Fruit fly (Drosophila melanogaster) whole organism, embryonic: ENCODE measurements around the gene Ccp84Aa.

Experiments
- Atf-2 ChIP-seq: fragments of 200-800 bp; sonication (Bioruptor generic); optimal IDR thresholded peaks from 2 replicates; lab custom pipeline; 2016; ENCODE audit warnings: missing biosample characterization, missing genetic modification characterization
- Blimp-1 ChIP-seq: fragments of 200-800 bp; sonication (Bioruptor generic); optimal IDR thresholded peaks from 3 replicates; lab custom pipeline; 2018; ENCODE audit warnings: missing biosample characterization, missing genetic modification characterization, mild to moderate bottlenecking, moderate library complexity, missing genetic modification reagents
- CG10321 ChIP-seq: fragments of 200-800 bp; sonication (Bioruptor generic); IDR thresholded peaks from 2 replicates; pipeline ENCODE4 v1.3.6; 2022; ENCODE audit warnings: missing biosample characterization, missing genetic modification characterization
- CG11247 ChIP-seq: fragments of 200-800 bp; sonication (Bioruptor generic); IDR thresholded peaks from 2 replicates; pipeline ENCODE4 v1.3.6; 2022; ENCODE audit warnings: missing biosample characterization, missing genetic modification characterization
- CG13624 ChIP-seq: fragments of 200-800 bp; sonication (Bioruptor generic); optimal IDR thresholded peaks from 2 replicates; lab custom pipeline; 2016; ENCODE audit warnings: missing biosample characterization, missing genetic modification characterization
- CG14710 ChIP-seq: fragments of 200-800 bp; sonication (Bioruptor generic); optimal IDR thresholded peaks from 3 replicates; lab custom pipeline; 2019; ENCODE audit warnings: missing biosample characterization, mild to moderate bottlenecking, missing genetic modification characterization, moderate library complexity
- CG15479 ChIP-seq: fragments of 200-800 bp; sonication (Bioruptor generic); optimal IDR thresholded peaks from 3 replicates; lab custom pipeline; 2019; ENCODE audit warnings: missing biosample characterization, mild to moderate bottlenecking, missing genetic modification characterization, moderate library complexity
- CG1832 ChIP-seq: fragments of 200-800 bp; sonication (Bioruptor generic); optimal IDR thresholded peaks from 2 replicates; lab custom pipeline; 2017; ENCODE audit warnings: missing biosample characterization, mild to moderate bottlenecking, missing genetic modification characterization, inconsistent platforms
- CG2199 ChIP-seq: fragments of 200-800 bp; sonication (Bioruptor generic); IDR thresholded peaks from 3 replicates; pipeline ENCODE4 v1.3.6; 2022; ENCODE audit warnings: missing biosample characterization, missing genetic modification characterization
- CG2875 ChIP-seq: fragments of 200-800 bp; sonication (Bioruptor generic); optimal IDR thresholded peaks from 2 replicates; lab custom pipeline; 2017; ENCODE audit warnings: missing biosample characterization, mild to moderate bottlenecking, missing genetic modification characterization, missing genetic modification reagents
- CG32532 ChIP-seq: fragments of 200-800 bp; sonication (Bioruptor generic); IDR thresholded peaks from 2 replicates; pipeline ENCODE4 v1.3.6; 2022; ENCODE audit warnings: missing biosample characterization, missing genetic modification characterization
- CG5180 ChIP-seq: fragments of 200-800 bp; sonication (Bioruptor generic); optimal IDR thresholded peaks from 3 replicates; lab custom pipeline; 2017; ENCODE audit warnings: missing biosample characterization, missing genetic modification characterization, mild to moderate bottlenecking, moderate library complexity, missing genetic modification reagents
- CG9215 ChIP-seq: fragments of 200-800 bp; sonication (Bioruptor generic); IDR thresholded peaks from 2 replicates; pipeline ENCODE4 v1.3.6; 2022; ENCODE audit warnings: missing biosample characterization, missing genetic modification characterization
- CTCF ChIP-seq: fragments of 200-800 bp; sonication (Bioruptor generic); optimal IDR thresholded peaks from 2 replicates; lab custom pipeline; 2017; ENCODE audit warnings: missing biosample characterization, mild to moderate bottlenecking, missing genetic modification characterization, moderate library complexity
- Chrac-16 ChIP-seq: fragments of 200-800 bp; sonication (Bioruptor generic); optimal IDR thresholded peaks from 3 replicates; lab custom pipeline; 2016; ENCODE audit warnings: missing biosample characterization, missing genetic modification characterization
- Deaf1 ChIP-seq: fragments of 200-800 bp; optimal IDR thresholded peaks from 3 replicates; lab custom pipeline; 2019; ENCODE audit warnings: missing biosample characterization, mild to moderate bottlenecking, missing genetic modification characterization, moderate library complexity
- Dfd ChIP-seq, 2 experiments: fragments of >200 bp; optimal IDR thresholded peaks; 2 replicates each; lab custom pipeline; 2017; ENCODE audit warnings: missing biosample characterization in 2 of 2, missing genetic modification characterization in 2 of 2
- Dip2 ChIP-seq: fragments of 200-800 bp; sonication (Bioruptor generic); IDR thresholded peaks from 2 replicates; pipeline ENCODE4 v1.3.6; 2022; ENCODE audit warnings: missing biosample characterization, missing genetic modification characterization
- HLHmδ ChIP-seq: fragments of 200-800 bp; sonication (Bioruptor generic); optimal IDR thresholded peaks from 2 replicates; lab custom pipeline; 2018; ENCODE audit warnings: missing biosample characterization, mild to moderate bottlenecking, missing genetic modification characterization, moderate library complexity
- Hey ChIP-seq: fragments of 200-800 bp; sonication (Bioruptor generic); optimal IDR thresholded peaks from 3 replicates; lab custom pipeline; 2018; ENCODE audit warnings: missing biosample characterization, mild to moderate bottlenecking, missing genetic modification characterization
- Hr51 ChIP-seq, 2 experiments: fragments of 200-800 bp; sonication (Bioruptor generic); optimal IDR thresholded peaks; 2 replicates in 1 of 2; 3 replicates in 1 of 2; lab custom pipeline; 2016 to 2018; ENCODE audit warnings: missing biosample characterization in 2 of 2, missing genetic modification characterization in 2 of 2, mild to moderate bottlenecking in 1 of 2, moderate library complexity in 1 of 2
- Jarid2 ChIP-seq: fragments of 200-800 bp; sonication (Bioruptor generic); optimal IDR thresholded peaks from 3 replicates; lab custom pipeline; 2017; ENCODE audit warnings: mild to moderate bottlenecking, missing biosample characterization, missing genetic modification reagents, missing genetic modification characterization
- Lim3 ChIP-seq: fragments of 200-800 bp; sonication (Bioruptor generic); IDR thresholded peaks from 2 replicates; pipeline ENCODE4 v1.3.6; 2022; ENCODE audit warnings: missing biosample characterization, missing genetic modification characterization
- NC2α ChIP-seq: fragments of 200-800 bp; sonication (Bioruptor generic); optimal IDR thresholded peaks from 2 replicates; lab custom pipeline; 2016; ENCODE audit warnings: missing biosample characterization, missing genetic modification characterization
- Nf-YA ChIP-seq: fragments of 200-800 bp; sonication (Bioruptor generic); IDR thresholded peaks from 2 replicates; pipeline ENCODE4 v1.3.6; 2022; ENCODE audit warnings: missing biosample characterization, missing genetic modification characterization
- Nf-YB ChIP-seq: fragments of 200-800 bp; sonication (Bioruptor generic); optimal IDR thresholded peaks from 3 replicates; lab custom pipeline; 2019; ENCODE audit warnings: missing biosample characterization, mild to moderate bottlenecking, missing genetic modification characterization, moderate library complexity
- Nf-YC ChIP-seq: fragments of 200-800 bp; optimal IDR thresholded peaks from 3 replicates; lab custom pipeline; 2019; ENCODE audit warnings: missing biosample characterization, mild to moderate bottlenecking, missing genetic modification characterization, moderate library complexity
- Sox100B ChIP-seq: fragments of 200-800 bp; sonication (Bioruptor generic); optimal IDR thresholded peaks from 3 replicates; lab custom pipeline; 2018; ENCODE audit warnings: missing biosample characterization, mild to moderate bottlenecking, missing genetic modification characterization
- cad ChIP-seq: fragments of >200 bp; optimal IDR thresholded peaks from 2 replicates; lab custom pipeline; 2017; ENCODE audit warnings: missing biosample characterization, missing genetic modification characterization
- dpn ChIP-seq, 2 experiments: fragments of 200-800 bp; sonication (Bioruptor generic); optimal IDR thresholded peaks; 3 replicates each; lab custom pipeline; 2016; ENCODE audit warnings: missing biosample characterization in 2 of 2, missing genetic modification characterization in 2 of 2
- eve ChIP-seq, 2 experiments: fragments of >200 bp; optimal IDR thresholded peaks; 2 replicates each; lab custom pipeline; 2017; ENCODE audit warnings: missing biosample characterization in 2 of 2, missing genetic modification characterization in 2 of 2
- ftz-f1 ChIP-seq: fragments of 200-800 bp; sonication (Bioruptor generic); optimal IDR thresholded peaks from 2 replicates; lab custom pipeline; 2016; ENCODE audit warnings: missing biosample characterization, missing genetic modification characterization
- gce ChIP-seq: fragments of 200-800 bp; sonication (Bioruptor generic); IDR thresholded peaks from 3 replicates; pipeline ENCODE4 v1.3.6; 2022; ENCODE audit warnings: missing biosample characterization, missing genetic modification characterization
- gcm2 ChIP-seq: fragments of 200-800 bp; sonication (Bioruptor generic); optimal IDR thresholded peaks from 2 replicates; lab custom pipeline; 2016; ENCODE audit warnings: missing biosample characterization, missing genetic modification characterization
- gsb-n ChIP-seq: fragments of 200-800 bp; sonication (Bioruptor generic); optimal IDR thresholded peaks from 3 replicates; lab custom pipeline; 2018; ENCODE audit warnings: missing biosample characterization, mild to moderate bottlenecking, missing genetic modification characterization
- jing ChIP-seq: fragments of 200-800 bp; sonication (Bioruptor generic); optimal IDR thresholded peaks from 2 replicates; lab custom pipeline; 2018; ENCODE audit warnings: missing biosample characterization, mild to moderate bottlenecking, missing genetic modification characterization
- kah ChIP-seq: fragments of 200-800 bp; sonication (Bioruptor generic); optimal IDR thresholded peaks from 2 replicates; lab custom pipeline; 2018; ENCODE audit warnings: missing biosample characterization, mild to moderate bottlenecking, missing genetic modification characterization
- kni ChIP-seq: fragments of 200-800 bp; sonication (Bioruptor generic); optimal IDR thresholded peaks from 3 replicates; lab custom pipeline; 2017; ENCODE audit warnings: mild to moderate bottlenecking, missing biosample characterization, missing genetic modification reagents, missing genetic modification characterization
- lbe ChIP-seq: fragments of 200-800 bp; sonication (Bioruptor generic); optimal IDR thresholded peaks from 2 replicates; lab custom pipeline; 2016; ENCODE audit warnings: missing biosample characterization, mild to moderate bottlenecking, missing genetic modification characterization
- pb ChIP-seq: fragments of 200-800 bp; sonication (Bioruptor generic); optimal IDR thresholded peaks from 3 replicates; lab custom pipeline; 2016; ENCODE audit warnings: missing biosample characterization, missing genetic modification characterization
- pros ChIP-seq: fragments of 200-800 bp; sonication (Bioruptor generic); optimal IDR thresholded peaks from 3 replicates; lab custom pipeline; 2019; ENCODE audit warnings: missing biosample characterization, mild to moderate bottlenecking, missing genetic modification characterization, moderate library complexity
- seq ChIP-seq: fragments of 200-800 bp; sonication (Bioruptor generic); IDR thresholded peaks from 2 replicates; pipeline ENCODE4 v1.3.6; 2022; ENCODE audit warnings: missing biosample characterization, missing genetic modification characterization
- sima ChIP-seq: fragments of 200-800 bp; sonication (Bioruptor generic); optimal IDR thresholded peaks from 2 replicates; lab custom pipeline; 2016; ENCODE audit warnings: missing biosample characterization, missing genetic modification characterization
- slp2 ChIP-seq: fragments of 200-800 bp; sonication (Bioruptor generic); optimal IDR thresholded peaks from 2 replicates; lab custom pipeline; 2016; ENCODE audit warnings: missing biosample characterization, missing genetic modification characterization
- trh ChIP-seq: fragments of 200-800 bp; sonication (Bioruptor generic); optimal IDR thresholded peaks from 2 replicates; lab custom pipeline; 2016; ENCODE audit warnings: missing biosample characterization, missing genetic modification characterization
- vnd ChIP-seq: fragments of 200-800 bp; sonication (Bioruptor generic); IDR thresholded peaks from 3 replicates; pipeline ENCODE4 v1.3.6; 2022; ENCODE audit warnings: missing biosample characterization, missing genetic modification characterization; ENCODE audit not compliant: partially characterized antibody

The Ccp84Aa gene

DNA sequence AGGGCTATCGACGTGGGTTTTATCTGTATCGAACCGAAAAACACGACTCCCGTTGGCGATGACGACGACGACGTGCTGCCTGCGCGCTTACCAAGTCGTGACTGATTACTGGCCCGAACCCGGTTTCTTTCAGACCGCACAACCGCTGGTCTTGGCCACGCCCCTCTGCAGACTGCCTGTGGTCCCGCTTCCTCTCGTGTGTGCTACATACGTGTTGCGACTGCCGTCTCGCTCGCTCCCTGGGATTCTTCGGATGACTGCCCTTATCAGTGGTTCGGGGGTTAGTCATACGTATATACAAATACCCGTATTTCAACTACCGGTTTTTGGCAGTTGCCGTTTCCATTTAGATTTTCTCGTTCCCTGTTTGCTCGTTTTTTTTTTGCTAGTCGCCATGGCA lies 25.4 kb upstream of the Ccp84Aa start, which contains the start of gene lab (continued):
- no peak for TF ChIP-seq Hey (tag; lab: Kevin White, UChicago)
- TF ChIP-seq, all 482 proteins: peak for 52

DNA sequence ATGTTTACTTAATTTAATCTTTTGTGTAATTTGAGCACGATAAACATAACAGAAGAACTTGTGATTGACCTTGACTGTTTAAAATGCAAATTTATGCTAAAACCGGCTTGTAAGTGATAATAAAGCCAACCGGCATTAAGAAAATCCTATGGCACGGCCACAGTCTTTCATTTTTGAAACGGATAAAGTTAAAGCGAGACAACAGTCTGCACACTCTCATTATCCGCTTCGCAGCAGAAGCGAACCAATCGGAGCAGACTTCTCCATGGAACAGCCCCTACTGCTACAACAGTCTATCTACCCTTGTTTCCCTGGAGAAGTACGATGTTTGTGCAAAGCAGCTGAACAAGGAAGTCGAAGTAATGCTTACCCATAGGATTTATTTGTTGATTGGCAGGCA lies 20.7 kb upstream of the Ccp84Aa start:
- TF ChIP-seq jing (GFP tag; lab: Kevin White, UChicago) (peak; percentile 27), pros (peak; percentile 3), HLHmδ (GFP tag; lab: Kevin White, UChicago) (no peak), Deaf1 (peak; percentile 37), Jarid2 (GFP tag; lab: Kevin White, UChicago) (peak; percentile 52), CG15479 (GFP tag; lab: Kevin White, UChicago) (peak; percentile 69), gsb-n (tag; lab: Kevin White, UChicago) (no peak), Nf-YB (GFP tag; lab: Kevin White, UChicago) (peak; percentile 99), seq (peak; percentile 52; the same call in 1 of the 2 replicates), CG1832 (GFP tag; lab: Kevin White, UChicago) (peak; percentile 60), Nf-YC (tag; lab: Kevin White, UChicago) (peak; percentile 98), CG5180 (GFP tag; lab: Kevin White, UChicago) (no peak), Nf-YA (GFP tag; lab: Robert Waterston, UW) (peak; percentile 91), CG10321 (peak; percentile 94), CG32532 (no peak)

DNA sequence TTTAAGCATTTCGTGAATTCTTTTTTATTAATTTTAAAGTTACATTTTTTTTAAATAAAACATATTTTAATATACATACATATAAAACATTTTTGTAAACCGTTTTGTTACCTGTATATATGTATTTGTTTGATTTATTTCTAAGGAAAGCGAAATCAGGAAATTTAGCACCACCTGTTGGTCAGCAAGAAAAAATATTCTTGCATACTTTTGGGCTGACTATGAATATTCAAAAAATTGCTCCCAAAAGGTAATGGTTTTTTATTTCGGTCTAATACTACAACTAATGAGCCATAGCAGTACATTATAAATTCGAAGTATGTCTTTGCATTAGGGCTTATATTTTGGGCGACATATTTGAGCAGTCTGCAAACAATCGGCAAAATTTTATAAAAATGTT lies 20.2 kb upstream of the Ccp84Aa start:
- peak; percentile 81 for TF ChIP-seq Blimp-1 (GFP tag; lab: Kevin White, UChicago)
- TF ChIP-seq kah (GFP tag; lab: Kevin White, UChicago) = peak; percentile 88
- no peak for TF ChIP-seq cad (GFP tag; lab: Kevin White, UChicago)
- TF ChIP-seq gce (GFP tag; lab: Robert Waterston, UW) = no peak
- no peak for TF ChIP-seq lbe (GFP tag; lab: Kevin White, UChicago)
- no peak for TF ChIP-seq slp2 (GFP tag; lab: Kevin White, UChicago)
- no peak for TF ChIP-seq gcm2 (GFP tag; lab: Kevin White, UChicago)
- TF ChIP-seq CG2199 = peak; percentile 83; the same call in 2 of the 3 replicates
- TF ChIP-seq Jarid2 (GFP tag; lab: Kevin White, UChicago) = peak; percentile 2
- TF ChIP-seq trh (GFP tag; lab: Kevin White, UChicago) = no peak
- TF ChIP-seq CG9215 (GFP tag; lab: Robert Waterston, UW) = no peak
- TF ChIP-seq CG11247 = no peak
- TF ChIP-seq CTCF (GFP tag; lab: Kevin White, UChicago) = peak; percentile 95
- peak; percentile 89 for TF ChIP-seq Dip2 (GFP tag; lab: Robert Waterston, UW)
- TF ChIP-seq Sox100B (GFP tag; lab: Kevin White, UChicago) = no peak
- no peak for TF ChIP-seq dpn (GFP tag; optimal IDR thresholded peaks at IDR 0.05; lab: Kevin White, UChicago)

DNA sequence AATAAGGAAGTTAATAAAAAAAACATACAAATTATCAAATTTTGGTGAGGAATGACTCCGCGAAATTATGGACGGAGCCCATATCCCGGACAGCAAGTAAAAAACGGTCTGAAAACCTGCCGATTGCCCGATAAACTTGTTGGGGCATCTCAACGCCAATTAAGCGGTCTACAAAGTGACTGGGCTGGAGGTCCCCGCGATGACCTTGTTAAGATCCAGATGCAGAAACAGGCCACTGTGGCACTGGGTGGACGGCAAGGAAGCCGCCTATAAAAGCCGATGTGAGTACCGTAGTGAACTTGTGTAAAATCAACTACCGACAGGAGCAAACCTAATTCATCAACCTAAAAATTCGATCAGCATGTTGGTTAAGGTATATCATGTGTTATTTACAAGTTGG lies 19.7 kb upstream of the Ccp84Aa start, which contains the start of gene Edg84A:
Gene Edg84A, plus strand, starts transcription at position 301 of the 400 bp plus-strand sequence.
- TF ChIP-seq pb (no peak), Dfd (GFP tag; optimal IDR thresholded peaks at IDR 0.05; lab: Kevin White, UChicago) (no peak), eve (GFP tag; optimal IDR thresholded peaks at IDR 0.05; lab: Kevin White, UChicago) (no peak), sima (GFP tag; lab: Kevin White, UChicago) (no peak), CG11247 (no peak), Atf-2 (no peak), CG2875 (GFP tag; lab: Kevin White, UChicago) (no peak), NC2α (GFP tag; lab: Kevin White, UChicago) (no peak), CG14710 (tag; lab: Kevin White, UChicago) (no peak), kni (GFP tag; lab: Kevin White, UChicago) (no peak), Lim3 (GFP tag; lab: Robert Waterston, UW) (no peak), Hr51 (GFP tag; optimal IDR thresholded peaks at IDR 0.05; lab: Kevin White, UChicago) (no peak), CG13624 (GFP tag; lab: Kevin White, UChicago) (no peak), vnd (GFP tag; lab: Robert Waterston, UW) (no peak), CG9215 (GFP tag; lab: Robert Waterston, UW) (no peak), Chrac-16 (GFP tag; lab: Kevin White, UChicago) (no peak), ftz-f1 (GFP tag; lab: Kevin White, UChicago) (no peak)
